Worm (Caenorhabditis elegans): ENCODE results near the gene K09C8.7.

- no peak for TF ChIP-seq lin-15B (tag; optimal IDR thresholded peaks at IDR 0.05)
- TF ChIP-seq tra-1 (GFP tag; IDR thresholded peaks at IDR 0.05) = no peak
- no peak for TF ChIP-seq lir-3 (tag; optimal IDR thresholded peaks at IDR 0.05)
- no peak for TF ChIP-seq lin-13 (GFP tag; optimal IDR thresholded peaks at IDR 0.05)
- no peak for TF ChIP-seq ZK546.5 (tag; optimal IDR thresholded peaks at IDR 0.05)
- no peak for TF ChIP-seq fkh-10 (GFP tag; optimal IDR thresholded peaks at IDR 0.05)
- no peak for TF ChIP-seq pqm-1 (tag; optimal IDR thresholded peaks at IDR 0.05)
- TF ChIP-seq daf-12 (tag; optimal IDR thresholded peaks at IDR 0.05) = no peak
- TF ChIP-seq gei-8 (GFP tag; optimal IDR thresholded peaks at IDR 0.05) = no peak
- TF ChIP-seq egl-27 (tag; optimal IDR thresholded peaks at IDR 0.05) = no peak
- TF ChIP-seq unc-39 (tag; optimal IDR thresholded peaks at IDR 0.05) = no peak
These were observed 48.4 kb downstream of the K09C8.7 start, which contains the start of gene acbp-3 for ce11 chrX:10902723-10903322.
